Worm (Caenorhabditis elegans) whole organism, L4 larva: ENCODE measurements around the gene T24C4.10.

ENCODE experiments used
- F10B5.3 ChIP-seq: sonication (generic microtip); optimal IDR thresholded peaks from 2 replicates; lab custom pipeline; 2016; ENCODE audit warnings: mild to moderate bottlenecking, missing genetic modification characterization, missing compliant biosample characterization
- F26F4.8 ChIP-seq: fragments of 200-800 bp; sonication (Bioruptor generic); conservative IDR thresholded peaks from 2 replicates; pipeline ENCODE4 v1.3.6; 2022; ENCODE audit warnings: missing genetic modification characterization, missing compliant biosample characterization
- F37D6.2 ChIP-seq: sonication (generic microtip); optimal IDR thresholded peaks from 2 replicates; lab custom pipeline; 2016; ENCODE audit warnings: mild to moderate bottlenecking, missing genetic modification characterization, missing compliant biosample characterization
- F44E2.7 ChIP-seq: fragments of 200-800 bp; sonication (Bioruptor generic); IDR thresholded peaks from 2 replicates; pipeline ENCODE4 v2.1.2; 2022; ENCODE audit warnings: missing genetic modification characterization, missing compliant biosample characterization
- T20F7.1 ChIP-seq: fragments of 200-800 bp; sonication (Bioruptor generic); optimal IDR thresholded peaks from 2 replicates; lab custom pipeline; 2018; ENCODE audit warnings: mild to moderate bottlenecking, missing genetic modification characterization, missing compliant biosample characterization
- Y105C5A.15 ChIP-seq: fragments of 200-800 bp; sonication (Bioruptor generic); IDR thresholded peaks from 2 replicates; pipeline ENCODE4 v1.3.6; 2022; ENCODE audit warnings: missing genetic modification characterization, missing compliant biosample characterization
- Y75B8A.6 ChIP-seq: fragments of 200-800 bp; sonication (Bioruptor generic); IDR thresholded peaks from 2 replicates; pipeline ENCODE4 v1.3.6; 2022; ENCODE audit warnings: missing genetic modification reagents, missing genetic modification characterization, missing compliant biosample characterization
- ZK337.2 ChIP-seq: fragments of 200-800 bp; sonication (Bioruptor generic); IDR thresholded peaks from 2 replicates; pipeline ENCODE4 v1.3.6; 2022; ENCODE audit warnings: missing genetic modification reagents, missing genetic modification characterization, missing compliant biosample characterization
- ZK546.5 ChIP-seq, 2 experiments: sonication (generic microtip); optimal IDR thresholded peaks; 2 replicates each; lab custom pipeline; 2017; ENCODE audit warnings: missing biosample characterization in 2 of 2, missing genetic modification characterization in 2 of 2
- arid-1 ChIP-seq: fragments of 200-800 bp; sonication (Bioruptor generic); conservative IDR thresholded peaks from 2 replicates; pipeline ENCODE4 v1.3.6; 2022; ENCODE audit warnings: missing genetic modification reagents, missing genetic modification characterization, missing compliant biosample characterization
- ceh-20 ChIP-seq: fragments of 200-800 bp; sonication (Bioruptor generic); IDR thresholded peaks from 2 replicates; pipeline ENCODE4 v1.3.6; 2022; ENCODE audit warnings: missing genetic modification reagents, missing genetic modification characterization, missing compliant biosample characterization
- cey-2 ChIP-seq: sonication (generic microtip); optimal IDR thresholded peaks from 3 replicates; lab custom pipeline; 2017; ENCODE audit warnings: missing genetic modification characterization, mild to moderate bottlenecking, missing compliant biosample characterization, antibody characterized with exemption, borderline replicate concordance; ENCODE audit not compliant: insufficient read depth
- ctbp-1 ChIP-seq: fragments of 200-800 bp; sonication (Bioruptor generic); IDR thresholded peaks from 2 replicates; pipeline ENCODE4 v1.3.6; 2022; ENCODE audit warnings: missing genetic modification reagents, missing genetic modification characterization, missing compliant biosample characterization
- dmd-8 ChIP-seq: fragments of 200-800 bp; sonication (Bioruptor generic); IDR thresholded peaks from 2 replicates; pipeline ENCODE4 v1.3.6; 2022; ENCODE audit warnings: missing genetic modification characterization, missing compliant biosample characterization
- duxl-1 ChIP-seq: sonication (generic microtip); optimal IDR thresholded peaks from 2 replicates; lab custom pipeline; 2016; ENCODE audit warnings: mild to moderate bottlenecking, missing genetic modification characterization, moderate library complexity, missing compliant biosample characterization; ENCODE audit not compliant: poor library complexity
- dve-1 ChIP-seq: sonication (generic microtip); optimal IDR thresholded peaks from 2 replicates; lab custom pipeline; 2017; ENCODE audit warnings: antibody characterized with exemption, mild to moderate bottlenecking, missing genetic modification characterization, missing compliant biosample characterization; ENCODE audit not compliant: insufficient read depth
- gei-8 ChIP-seq: fragments of 200-800 bp; sonication (Bioruptor generic); optimal IDR thresholded peaks from 2 replicates; lab custom pipeline; 2018; ENCODE audit warnings: mild to moderate bottlenecking, missing genetic modification characterization, missing compliant biosample characterization
- hif-1 ChIP-seq, 2 experiments: sonication (generic microtip); optimal IDR thresholded peaks; 2 replicates each; lab custom pipeline; 2016 to 2017; ENCODE audit warnings: missing compliant biosample characterization in 2 of 2, missing genetic modification characterization in 2 of 2, missing genetic modification reagents in 2 of 2, missing genotype in 2 of 2, mild to moderate bottlenecking in 1 of 2
- hlh-30 ChIP-seq: sonication (generic microtip); optimal IDR thresholded peaks from 2 replicates; lab custom pipeline; 2017; ENCODE audit warnings: antibody characterized with exemption, mild to moderate bottlenecking, missing genetic modification characterization, missing compliant biosample characterization; ENCODE audit not compliant: insufficient read depth
- jun-1 ChIP-seq: fragments of 150-350 bp; optimal IDR thresholded peaks from 2 replicates; lab custom pipeline; 2014; ENCODE audit warnings: missing biosample characterization, missing genetic modification reagents, missing genetic modification characterization
- lim-7 ChIP-seq: fragments of 200-800 bp; sonication (Bioruptor generic); IDR thresholded peaks from 2 replicates; pipeline ENCODE4 v1.3.6; 2022; ENCODE audit warnings: missing genetic modification characterization, missing compliant biosample characterization
- lin-1 ChIP-seq: fragments of 200-800 bp; sonication (Bioruptor generic); IDR thresholded peaks from 2 replicates; pipeline ENCODE4 v1.3.6; 2022; ENCODE audit warnings: missing genetic modification reagents, missing genetic modification characterization, missing compliant biosample characterization
- lin-13 ChIP-seq: fragments of 150-350 bp; optimal IDR thresholded peaks from 2 replicates; lab custom pipeline; 2014; ENCODE audit warnings: missing biosample characterization, missing genetic modification reagents, missing genetic modification characterization
- lsy-2 ChIP-seq, 2 experiments: fragments of 150-350 bp in 1 of 2; sonication (generic microtip) in 1 of 2; optimal IDR thresholded peaks; 2 replicates each; lab custom pipeline; 2014 to 2017; ENCODE audit warnings: missing biosample characterization in 2 of 2, missing genetic modification characterization in 2 of 2
- mep-1 ChIP-seq: fragments of 150-350 bp; sonication (generic microtip); optimal IDR thresholded peaks from 3 replicates; lab custom pipeline; 2014; ENCODE audit warnings: missing biosample characterization, missing genetic modification characterization
- nhr-102 ChIP-seq: sonication (generic microtip); optimal IDR thresholded peaks from 2 replicates; lab custom pipeline; 2016; ENCODE audit warnings: mild to moderate bottlenecking, missing genetic modification characterization, moderate library complexity, missing compliant biosample characterization
- nhr-11 ChIP-seq: fragments of 150-350 bp; optimal IDR thresholded peaks from 2 replicates; lab custom pipeline; 2014; ENCODE audit warnings: missing biosample characterization, missing genetic modification characterization
- nhr-25 ChIP-seq: sonication (generic microtip); optimal IDR thresholded peaks from 2 replicates; lab custom pipeline; 2017; ENCODE audit warnings: missing genetic modification characterization, mild to moderate bottlenecking, missing compliant biosample characterization, antibody characterized with exemption, moderate library complexity, borderline replicate concordance; ENCODE audit not compliant: insufficient read depth
- nhr-42 ChIP-seq: fragments of 200-800 bp; sonication (Bioruptor generic); IDR thresholded peaks from 2 replicates; pipeline ENCODE4 v1.3.6; 2022; ENCODE audit warnings: missing genetic modification characterization, missing compliant biosample characterization
- nhr-48 ChIP-seq: sonication (generic microtip); optimal IDR thresholded peaks from 2 replicates; lab custom pipeline; 2016; ENCODE audit warnings: mild to moderate bottlenecking, missing genetic modification characterization, missing compliant biosample characterization
- nhr-6 ChIP-seq: fragments of 150-350 bp; optimal IDR thresholded peaks from 2 replicates; lab custom pipeline; 2014; ENCODE audit warnings: missing biosample characterization, missing genetic modification characterization
- rbr-2 ChIP-seq: sonication (generic microtip); optimal IDR thresholded peaks from 2 replicates; lab custom pipeline; 2016; ENCODE audit warnings: missing genotype, missing genetic modification characterization, missing compliant biosample characterization
- sdz-12 ChIP-seq: fragments of 200-800 bp; sonication (Bioruptor generic); optimal IDR thresholded peaks from 2 replicates; lab custom pipeline; 2018; ENCODE audit warnings: mild to moderate bottlenecking, missing genetic modification characterization, missing compliant biosample characterization
- set-16 ChIP-seq: fragments of 200-800 bp; sonication (Bioruptor generic); IDR thresholded peaks from 2 replicates; pipeline ENCODE4 v1.3.6; 2022; ENCODE audit warnings: missing genetic modification reagents, missing genetic modification characterization, missing compliant biosample characterization
- tag-97 ChIP-seq: fragments of 200-800 bp; sonication (Bioruptor generic); IDR thresholded peaks from 2 replicates; pipeline ENCODE4 v1.3.6; 2022; ENCODE audit warnings: missing genetic modification characterization, missing compliant biosample characterization
- tra-1 ChIP-seq: fragments of 200-800 bp; sonication (Bioruptor generic); IDR thresholded peaks from 2 replicates; pipeline ENCODE4 v1.3.6; 2022; ENCODE audit warnings: missing genetic modification reagents, missing genetic modification characterization, missing compliant biosample characterization
- unc-39 ChIP-seq: sonication (generic microtip); optimal IDR thresholded peaks from 2 replicates; lab custom pipeline; 2017; ENCODE audit warnings: missing biosample characterization, missing genetic modification characterization
- zfp-2 ChIP-seq: sonication (generic microtip); optimal IDR thresholded peaks from 2 replicates; lab custom pipeline; 2016; ENCODE audit warnings: mild to moderate bottlenecking, missing genetic modification characterization, missing compliant biosample characterization
- zfp-3 ChIP-seq: fragments of 200-800 bp; sonication (Bioruptor generic); conservative IDR thresholded peaks from 2 replicates; pipeline ENCODE4 v1.3.6; 2022; ENCODE audit warnings: missing genetic modification reagents, missing genetic modification characterization, missing compliant biosample characterization
- zip-11 ChIP-seq: fragments of 200-800 bp; sonication (Bioruptor generic); IDR thresholded peaks from 2 replicates; pipeline ENCODE4 v1.3.6; 2022; ENCODE audit warnings: missing genetic modification characterization, missing compliant biosample characterization
- zip-2 ChIP-seq: fragments of 150-350 bp; optimal IDR thresholded peaks from 2 replicates; lab custom pipeline; 2014; ENCODE audit warnings: missing biosample characterization, missing genetic modification characterization

The T24C4.10 gene

DNA sequence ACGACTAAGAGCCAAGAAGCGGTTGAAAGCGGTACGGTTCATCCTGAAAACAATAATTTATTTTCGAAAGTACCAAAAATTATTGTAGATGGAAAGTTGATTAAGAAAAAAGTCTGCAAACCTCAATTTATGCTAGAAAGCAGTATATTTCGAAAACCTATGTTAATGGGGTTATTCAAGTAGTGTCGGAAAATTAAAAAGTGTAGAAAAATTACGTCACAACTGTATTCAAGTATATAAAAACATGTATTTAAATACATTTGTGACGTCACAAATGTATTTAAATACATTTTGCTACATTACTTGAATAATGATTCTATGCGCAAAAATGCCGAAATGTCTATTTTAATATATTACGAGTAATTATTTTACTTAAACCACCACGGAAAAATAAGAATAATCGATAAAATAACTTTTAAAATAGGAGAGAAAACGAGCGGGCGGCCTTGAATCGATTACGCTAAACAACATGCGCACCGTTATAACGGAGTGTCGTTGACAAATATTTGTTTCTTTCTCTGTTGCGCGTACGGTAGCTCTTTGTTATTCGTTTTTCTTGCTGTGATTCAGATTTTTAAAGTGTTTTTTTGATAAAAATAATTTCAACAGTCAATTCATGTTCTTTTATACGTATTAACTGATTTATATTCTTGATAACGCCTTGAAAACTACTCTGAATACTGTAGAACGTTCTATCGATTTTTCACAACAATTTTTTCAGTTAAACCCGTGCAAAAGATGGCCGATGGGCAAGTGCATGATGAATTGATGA lies 19.7 kb upstream of the T24C4.10 start, which contains the start of the genes F23H11.5 and bra-2 (continued):
- no peak for TF ChIP-seq hif-1 (tag; optimal IDR thresholded peaks at IDR 0.05; lab: Kevin White, UChicago)
- TF ChIP-seq nhr-42: no peak
- TF ChIP-seq mep-1 (tag; lab: Kevin White, UChicago): no peak
- TF ChIP-seq zfp-2 (tag; lab: Kevin White, UChicago): no peak
- TF ChIP-seq nhr-6: peak; percentile 41
- no peak for TF ChIP-seq Y75B8A.6 (GFP tag; lab: Robert Waterston, UW)
- no peak for TF ChIP-seq arid-1 (GFP tag; lab: Robert Waterston, UW)
- TF ChIP-seq set-16 (GFP tag; lab: Robert Waterston, UW): no peak
- no peak for TF ChIP-seq zip-2
- TF ChIP-seq sdz-12 (GFP tag; lab: Kevin White, UChicago): no peak
- TF ChIP-seq zip-11 (GFP tag; lab: Robert Waterston, UW): no peak
- TF ChIP-seq dve-1: no peak
- TF ChIP-seq tra-1: no peak
- TF ChIP-seq ZK546.5 (tag; optimal IDR thresholded peaks at IDR 0.05; lab: Kevin White, UChicago): no peak
- TF ChIP-seq F44E2.7 (GFP tag; lab: Robert Waterston, UW): no peak
- TF ChIP-seq cey-2 (tag; lab: Kevin White, UChicago): no peak
- TF ChIP-seq F37D6.2 (tag; lab: Kevin White, UChicago): no peak
- TF ChIP-seq jun-1 (tag; lab: Kevin White, UChicago): no peak
- no peak for TF ChIP-seq ceh-20 (GFP tag; lab: Robert Waterston, UW)
- TF ChIP-seq nhr-11 (tag; lab: Kevin White, UChicago): no peak
- no peak for TF ChIP-seq rbr-2 (tag; lab: Kevin White, UChicago)
- no peak for TF ChIP-seq lin-1 (GFP tag; lab: Robert Waterston, UW)
- TF ChIP-seq unc-39 (tag; lab: Kevin White, UChicago): no peak
- no peak for TF ChIP-seq Y105C5A.15
- TF ChIP-seq lin-13 (GFP tag; lab: Kevin White, UChicago): no peak
- no peak for TF ChIP-seq zfp-3 (GFP tag; lab: Robert Waterston, UW)
- TF ChIP-seq hlh-30: peak; percentile 1
- no peak for TF ChIP-seq F10B5.3 (tag; lab: Kevin White, UChicago)
- no peak for TF ChIP-seq lim-7 (GFP tag; lab: Robert Waterston, UW)
- peak; percentile 95 for TF ChIP-seq T20F7.1 (GFP tag; lab: Kevin White, UChicago)
- TF ChIP-seq nhr-25: no peak
- TF ChIP-seq ctbp-1 (GFP tag; lab: Robert Waterston, UW): no peak
- TF ChIP-seq F26F4.8 (GFP tag; lab: Robert Waterston, UW): no peak
- no peak for TF ChIP-seq duxl-1
- no peak for TF ChIP-seq gei-8
- TF ChIP-seq nhr-102 (tag; lab: Kevin White, UChicago): no peak
- no peak for TF ChIP-seq tag-97 (GFP tag; lab: Robert Waterston, UW)
- TF ChIP-seq lsy-2 (tag; optimal IDR thresholded peaks at IDR 0.05; lab: Kevin White, UChicago): no peak
- no peak for TF ChIP-seq dmd-8 (GFP tag; lab: Robert Waterston, UW)
- no peak for TF ChIP-seq ZK337.2 (GFP tag; lab: Robert Waterston, UW)
- TF ChIP-seq nhr-48 (tag; lab: Kevin White, UChicago): no peak
